Fruit fly (Drosophila melanogaster): ENCODE measurements around the gene MED25.

The MED25 gene

dm6 chr3R:19995408-19995807, 13.3 kb upstream of the MED25 start:
- TF ChIP-seq vri (GFP tag; optimal IDR thresholded peaks at IDR 0.05), result no peak
- peak; percentile 54 for TF ChIP-seq fkh (GFP tag; optimal IDR thresholded peaks at IDR 0.05)

dm6 chr3R:19996433-19996832, 12.3 kb upstream of the MED25 start:
- no peak for TF ChIP-seq CG6163 (GFP tag; IDR thresholded peaks at IDR 0.05)
- no peak for TF ChIP-seq CG11902 (GFP tag; optimal IDR thresholded peaks at IDR 0.05)
- TF ChIP-seq spab (GFP tag; optimal IDR thresholded peaks at IDR 0.05), result peak; percentile 9
- TF ChIP-seq CG3919 (GFP tag; optimal IDR thresholded peaks at IDR 0.05), result peak; percentile 31
- no peak for TF ChIP-seq esn (GFP tag; optimal IDR thresholded peaks at IDR 0.05)
- peak; percentile 17 for TF ChIP-seq svp (GFP tag)
- peak; percentile 7 for TF ChIP-seq lz (GFP tag; optimal IDR thresholded peaks at IDR 0.05)
- TF ChIP-seq CG11762 (GFP tag; optimal IDR thresholded peaks at IDR 0.05; ENCODE audit: insufficient read depth), result no peak
- TF ChIP-seq vri (GFP tag; optimal IDR thresholded peaks at IDR 0.05), result no peak
- TF ChIP-seq pdm3 (GFP tag; optimal IDR thresholded peaks at IDR 0.05), result peak; percentile 60
- TF ChIP-seq CG3032 (tag; optimal IDR thresholded peaks at IDR 0.05), result no peak
- no peak for TF ChIP-seq CG11294 (GFP tag; IDR thresholded peaks at IDR 0.05)
- peak; percentile 82 for TF ChIP-seq CG32006 (GFP tag; optimal IDR thresholded peaks at IDR 0.05)
- TF ChIP-seq Gug (GFP tag; IDR thresholded peaks at IDR 0.05), result no peak
- TF ChIP-seq Hr39 (GFP tag; optimal IDR thresholded peaks at IDR 0.05), result no peak
- no peak for TF ChIP-seq Ets96B (tag; optimal IDR thresholded peaks at IDR 0.05)
- TF ChIP-seq CG10631 (GFP tag; optimal IDR thresholded peaks at IDR 0.05), result peak; percentile 42
- no peak for TF ChIP-seq Ets21C (GFP tag; optimal IDR thresholded peaks at IDR 0.05)
- peak; percentile 12 for TF ChIP-seq CG6792 (GFP tag; optimal IDR thresholded peaks at IDR 0.05)
- no peak for TF ChIP-seq Eip93F (GFP tag; optimal IDR thresholded peaks at IDR 0.05)
- peak in 1 of 2 experiments; percentile 68 for TF ChIP-seq salr (GFP tag; optimal IDR thresholded peaks at IDR 0.05)
- TF ChIP-seq dsx (GFP tag; optimal IDR thresholded peaks at IDR 0.05; ENCODE audit: poor library complexity, severe bottlenecking), result no peak
- no peak for TF ChIP-seq CG1621 (tag; optimal IDR thresholded peaks at IDR 0.05)
- no peak for TF ChIP-seq Met (GFP tag; optimal IDR thresholded peaks at IDR 0.05)
- no peak for TF ChIP-seq CG16779 (tag; optimal IDR thresholded peaks at IDR 0.05)
- no peak for TF ChIP-seq CG31627 (GFP tag; optimal IDR thresholded peaks at IDR 0.05)
- TF ChIP-seq CG8632 (GFP tag; optimal IDR thresholded peaks at IDR 0.05), result no peak
- peak; percentile 14 for TF ChIP-seq Sox14 (GFP tag; optimal IDR thresholded peaks at IDR 0.05)
- TF ChIP-seq fd59A (GFP tag; optimal IDR thresholded peaks at IDR 0.05), result no peak
- no peak for TF ChIP-seq ss (GFP tag; optimal IDR thresholded peaks at IDR 0.05)
- TF ChIP-seq CG7368 (GFP tag; optimal IDR thresholded peaks at IDR 0.05), result no peak
- no peak for TF ChIP-seq CG34406 (GFP tag; optimal IDR thresholded peaks at IDR 0.05)
- peak; percentile 53; the same call in 2 of the 3 replicates for TF ChIP-seq CG8119 (GFP tag; IDR thresholded peaks at IDR 0.05)
- peak; percentile 7 for TF ChIP-seq dac (GFP tag; optimal IDR thresholded peaks at IDR 0.05)
- peak; percentile 48 for TF ChIP-seq achi (GFP tag; optimal IDR thresholded peaks at IDR 0.05)
- no peak for TF ChIP-seq Sox102F (GFP tag; optimal IDR thresholded peaks at IDR 0.05)
- peak; percentile 35 for TF ChIP-seq acj6 (GFP tag; optimal IDR thresholded peaks at IDR 0.05)
- no peak for TF ChIP-seq Blimp-1 (GFP tag; optimal IDR thresholded peaks at IDR 0.05)
- peak; percentile 84 for TF ChIP-seq Eip78C (GFP tag)
- peak; percentile 12 for TF ChIP-seq Eip75B (GFP tag; optimal IDR thresholded peaks at IDR 0.05)
- peak; percentile 65 for TF ChIP-seq CG4318 (GFP tag; optimal IDR thresholded peaks at IDR 0.05)
- peak; percentile 13 for TF ChIP-seq CG6276 (GFP tag; optimal IDR thresholded peaks at IDR 0.05)
- 0 out of 3 replicates have a peak, but pooled peaks have one; percentile 21 for TF ChIP-seq eg (GFP tag; IDR thresholded peaks at IDR 0.05)
- TF ChIP-seq CG6854 (GFP tag; optimal IDR thresholded peaks at IDR 0.05), result no peak
- no peak for TF ChIP-seq CG8319 (GFP tag; optimal IDR thresholded peaks at IDR 0.05)
- TF ChIP-seq cyc (GFP tag; optimal IDR thresholded peaks at IDR 0.05), result no peak
- no peak for TF ChIP-seq Smox (GFP tag; optimal IDR thresholded peaks at IDR 0.05)
- peak; percentile 37 for TF ChIP-seq OdsH (GFP tag; optimal IDR thresholded peaks at IDR 0.05)
- TF ChIP-seq CG9139 (GFP tag; optimal IDR thresholded peaks at IDR 0.05), result no peak
- TF ChIP-seq Lpt (GFP tag; optimal IDR thresholded peaks at IDR 0.05), result peak; percentile 44

All from whole organism, prepupa.